Fruit fly (Drosophila melanogaster) whole organism, embryonic: ENCODE data around the gene CG9270.

Source experiments
- CG10543 ChIP-seq: fragments of 200-800 bp; sonication (Bioruptor generic); optimal IDR thresholded peaks from 3 replicates; lab custom pipeline; 2017; ENCODE audit warnings: missing biosample characterization, mild to moderate bottlenecking, missing genetic modification characterization, moderate library complexity
- CG11085 ChIP-seq: fragments of 200-800 bp; sonication (Bioruptor generic); IDR thresholded peaks from 2 replicates; pipeline ENCODE4 v1.3.6; 2022; ENCODE audit warnings: missing biosample characterization, missing genetic modification characterization
- CG12744 ChIP-seq: fragments of 200-800 bp; sonication (Bioruptor generic); optimal IDR thresholded peaks from 2 replicates; lab custom pipeline; 2016; ENCODE audit warnings: missing biosample characterization, missing genetic modification characterization
- CG12769 ChIP-seq: fragments of 200-800 bp; sonication (Bioruptor generic); optimal IDR thresholded peaks from 2 replicates; lab custom pipeline; 2019; ENCODE audit warnings: missing biosample characterization, mild to moderate bottlenecking, missing genetic modification characterization, moderate library complexity
- CG14441 ChIP-seq: fragments of 200-800 bp; sonication (Bioruptor generic); IDR thresholded peaks from 2 replicates; pipeline ENCODE4 v1.3.6; 2022; ENCODE audit warnings: missing biosample characterization, missing genetic modification characterization
- CG16813 ChIP-seq: fragments of 200-800 bp; sonication (Bioruptor generic); IDR thresholded peaks from 3 replicates; pipeline ENCODE4 v1.3.6; 2022; ENCODE audit warnings: missing biosample characterization, missing genetic modification characterization; ENCODE audit not compliant: partially characterized antibody
- CG17186 ChIP-seq: fragments of 200-800 bp; sonication (Bioruptor generic); optimal IDR thresholded peaks from 3 replicates; lab custom pipeline; 2017; ENCODE audit warnings: missing biosample characterization, missing genetic modification reagents, missing genetic modification characterization
- CG17568 ChIP-seq: fragments of 200-800 bp; sonication (Bioruptor generic); optimal IDR thresholded peaks from 2 replicates; lab custom pipeline; 2018; ENCODE audit warnings: missing biosample characterization, mild to moderate bottlenecking, missing genetic modification characterization, moderate library complexity
- CG2199 ChIP-seq: fragments of 200-800 bp; sonication (Bioruptor generic); IDR thresholded peaks from 3 replicates; pipeline ENCODE4 v1.3.6; 2022; ENCODE audit warnings: missing biosample characterization, missing genetic modification characterization
- CG31365 ChIP-seq: fragments of 200-800 bp; sonication (Bioruptor generic); optimal IDR thresholded peaks from 2 replicates; lab custom pipeline; 2018; ENCODE audit warnings: missing biosample characterization, mild to moderate bottlenecking, missing genetic modification characterization
- CG3163 ChIP-seq: fragments of 200-800 bp; sonication (Bioruptor generic); optimal IDR thresholded peaks from 3 replicates; lab custom pipeline; 2016; ENCODE audit warnings: missing biosample characterization, missing genetic modification characterization
- CG3838 ChIP-seq: fragments of 200-800 bp; sonication (Bioruptor generic); optimal IDR thresholded peaks from 3 replicates; lab custom pipeline; 2016; ENCODE audit warnings: missing biosample characterization, missing genetic modification characterization
- CG5245 ChIP-seq: fragments of 200-800 bp; sonication (Bioruptor generic); optimal IDR thresholded peaks from 3 replicates; lab custom pipeline; 2016; ENCODE audit warnings: missing biosample characterization, missing genetic modification characterization
- Camta ChIP-seq: fragments of 200-800 bp; sonication (Bioruptor generic); optimal IDR thresholded peaks from 2 replicates; lab custom pipeline; 2016; ENCODE audit warnings: missing biosample characterization, missing genetic modification characterization
- Dfd ChIP-seq, 2 experiments: fragments of >200 bp; optimal IDR thresholded peaks; 2 replicates each; lab custom pipeline; 2017; ENCODE audit warnings: missing biosample characterization in 2 of 2, missing genetic modification characterization in 2 of 2
- Drgx ChIP-seq: fragments of 200-800 bp; sonication (Bioruptor generic); IDR thresholded peaks from 2 replicates; pipeline ENCODE4 v1.3.6; 2022; ENCODE audit warnings: missing biosample characterization, missing genetic modification characterization
- Fer2 ChIP-seq: fragments of 200-800 bp; sonication (Bioruptor generic); optimal IDR thresholded peaks from 2 replicates; lab custom pipeline; 2018; ENCODE audit warnings: missing biosample characterization, mild to moderate bottlenecking, missing genetic modification characterization, moderate library complexity
- Hand ChIP-seq: fragments of 200-800 bp; sonication (Bioruptor generic); optimal IDR thresholded peaks from 2 replicates; lab custom pipeline; 2017; ENCODE audit warnings: mild to moderate bottlenecking, missing biosample characterization, missing genetic modification reagents, missing genetic modification characterization
- Hr3 ChIP-seq: fragments of 200-800 bp; sonication (Bioruptor generic); optimal IDR thresholded peaks from 3 replicates; lab custom pipeline; 2016; ENCODE audit warnings: missing biosample characterization, missing genetic modification characterization
- Hsf ChIP-seq: fragments of 200-800 bp; sonication (Bioruptor generic); optimal IDR thresholded peaks from 3 replicates; lab custom pipeline; 2016; ENCODE audit warnings: missing biosample characterization, missing genetic modification characterization
- MBD-R2 ChIP-seq: fragments of 200-800 bp; sonication (Bioruptor generic); IDR thresholded peaks from 2 replicates; pipeline ENCODE4 v1.3.6; 2022; ENCODE audit warnings: missing biosample characterization, missing genetic modification characterization
- Max ChIP-seq: fragments of 200-800 bp; sonication (Bioruptor generic); optimal IDR thresholded peaks from 2 replicates; lab custom pipeline; 2016; ENCODE audit warnings: missing biosample characterization, mild to moderate bottlenecking, missing genetic modification characterization
- Med ChIP-seq: fragments of 200-800 bp; sonication (Bioruptor generic); peaks from one replicate; lab custom pipeline; 2016; ENCODE audit warnings: missing biosample characterization, missing genetic modification characterization, mild to moderate bottlenecking, inconsistent platforms, moderate library complexity
- Optix ChIP-seq: fragments of 200-800 bp; sonication (Bioruptor generic); IDR thresholded peaks from 3 replicates; pipeline ENCODE4 v1.3.6; 2022; ENCODE audit warnings: missing biosample characterization, missing genetic modification characterization
- Side ChIP-seq: fragments of 200-800 bp; sonication (Bioruptor generic); optimal IDR thresholded peaks from 2 replicates; lab custom pipeline; 2016; ENCODE audit warnings: missing biosample characterization, missing genetic modification characterization
- ci ChIP-seq: fragments of 200-800 bp; sonication (Bioruptor generic); IDR thresholded peaks from 3 replicates; pipeline ENCODE4 v1.3.6; 2022; ENCODE audit warnings: missing biosample characterization, missing genetic modification characterization
- crol ChIP-seq: fragments of 200-800 bp; sonication (Bioruptor generic); IDR thresholded peaks from 2 replicates; pipeline ENCODE4 v1.3.6; 2022; ENCODE audit warnings: missing biosample characterization, missing genetic modification characterization
- dmrt99B ChIP-seq: fragments of 200-800 bp; sonication (Bioruptor generic); optimal IDR thresholded peaks from 2 replicates; lab custom pipeline; 2018; ENCODE audit warnings: missing biosample characterization, mild to moderate bottlenecking, missing genetic modification characterization, moderate library complexity
- dysf ChIP-seq: fragments of 200-800 bp; sonication (Bioruptor generic); IDR thresholded peaks from 3 replicates; pipeline ENCODE4 v1.3.6; 2022; ENCODE audit warnings: missing biosample characterization, missing genetic modification characterization
- hkb ChIP-seq, 2 experiments: fragments of 200-800 bp in 1 of 2; fragments of >200 bp in 1 of 2; sonication (Bioruptor generic) in 1 of 2; IDR thresholded peaks in 1 of 2; optimal IDR thresholded peaks in 1 of 2; 2 replicates each; pipeline versions ENCODE4 v1.3.6 to Lab custom; 2017 to 2022; ENCODE audit warnings: missing biosample characterization in 1 of 2, missing genetic modification characterization in 1 of 2
- ind ChIP-seq: fragments of 200-800 bp; sonication (Bioruptor generic); optimal IDR thresholded peaks from 3 replicates; lab custom pipeline; 2016; ENCODE audit warnings: missing biosample characterization, missing genetic modification characterization
- jumu ChIP-seq: fragments of 200-800 bp; sonication (Bioruptor generic); optimal IDR thresholded peaks from 3 replicates; lab custom pipeline; 2016; ENCODE audit warnings: missing biosample characterization, missing genetic modification characterization
- luna ChIP-seq: fragments of 200-800 bp; sonication (Bioruptor generic); optimal IDR thresholded peaks from 2 replicates; lab custom pipeline; 2016; ENCODE audit warnings: missing biosample characterization, missing genetic modification characterization
- mirr ChIP-seq: fragments of 200-800 bp; sonication (Bioruptor generic); optimal IDR thresholded peaks from 3 replicates; lab custom pipeline; 2018; ENCODE audit warnings: missing biosample characterization, mild to moderate bottlenecking, missing genetic modification characterization
- nmo ChIP-seq: fragments of 200-800 bp; sonication (Bioruptor generic); optimal IDR thresholded peaks from 2 replicates; lab custom pipeline; 2018; ENCODE audit warnings: missing biosample characterization, mild to moderate bottlenecking, missing genetic modification characterization, moderate library complexity
- oc ChIP-seq: fragments of 200-800 bp; sonication (Bioruptor generic); optimal IDR thresholded peaks from 2 replicates; lab custom pipeline; 2018; ENCODE audit warnings: missing biosample characterization, mild to moderate bottlenecking, missing genetic modification characterization, moderate library complexity
- pnt ChIP-seq: fragments of 200-800 bp; sonication (Bioruptor generic); optimal IDR thresholded peaks from 3 replicates; lab custom pipeline; 2016; ENCODE audit warnings: missing biosample characterization, missing genetic modification characterization
- sens ChIP-seq: fragments of 200-800 bp; sonication (Bioruptor generic); peaks from one replicate; lab custom pipeline; 2016; ENCODE audit warnings: missing biosample characterization, missing genetic modification characterization
- sisA ChIP-seq: fragments of 200-800 bp; sonication (Bioruptor generic); IDR thresholded peaks from 2 replicates; pipeline ENCODE4 v1.3.6; 2022; ENCODE audit warnings: missing biosample characterization, missing genetic modification characterization
- sr ChIP-seq: fragments of 200-800 bp; sonication (Bioruptor generic); IDR thresholded peaks from 3 replicates; pipeline ENCODE4 v1.3.6; 2022; ENCODE audit warnings: missing biosample characterization, missing genetic modification characterization
- tio ChIP-seq: fragments of 200-800 bp; sonication (Bioruptor generic); optimal IDR thresholded peaks from 2 replicates; lab custom pipeline; 2017; ENCODE audit warnings: missing biosample characterization, missing genetic modification characterization, inconsistent platforms

CG9270 gene

dm6 chr2L:20944342-20944741 is 10.4 kb upstream of the CG9270 start (continued):
- TF ChIP-seq CG10543 (GFP tag; lab: Kevin White, UChicago), result no peak
- no peak for TF ChIP-seq oc (tag; lab: Kevin White, UChicago)
- peak; percentile 60 for TF ChIP-seq dmrt99B (tag; lab: Kevin White, UChicago)
- peak; percentile 74 for TF ChIP-seq Med (GFP tag; lab: Kevin White, UChicago)
- TF ChIP-seq CG14441, result no peak
- TF ChIP-seq hkb (optimal IDR thresholded peaks at IDR 0.05; lab: Kevin White, UChicago), result no peak
- TF ChIP-seq hkb (GFP tag; IDR thresholded peaks at IDR 0.05; lab: Robert Waterston, UW), result peak; percentile 21; the same call in 1 of the 2 replicates
- TF ChIP-seq CG12769 (tag; lab: Kevin White, UChicago), result no peak
- no peak for TF ChIP-seq Dfd (GFP tag; optimal IDR thresholded peaks at IDR 0.05; lab: Kevin White, UChicago)
- TF ChIP-seq ci (GFP tag; lab: Robert Waterston, UW), result peak; percentile 70
- TF ChIP-seq sisA (GFP tag; lab: Robert Waterston, UW), result 0 out of 2 replicates have a peak, but pooled peaks have one; percentile 26
- peak; percentile 47 for TF ChIP-seq nmo
- TF ChIP-seq Hand, result no peak
- peak; percentile 29 for TF ChIP-seq Hr3 (GFP tag; lab: Kevin White, UChicago)
- no peak for TF ChIP-seq pnt (GFP tag; lab: Kevin White, UChicago)
- TF ChIP-seq Hsf (GFP tag; lab: Kevin White, UChicago), result peak; percentile 5
- no peak for TF ChIP-seq Optix
- TF ChIP-seq jumu (GFP tag; lab: Kevin White, UChicago), result no peak
- TF ChIP-seq Fer2 (tag; lab: Kevin White, UChicago), result no peak
- no peak for TF ChIP-seq luna (GFP tag; lab: Kevin White, UChicago)
- no peak for TF ChIP-seq CG17186 (GFP tag; lab: Kevin White, UChicago)
- no peak for TF ChIP-seq CG31365 (tag; lab: Kevin White, UChicago)
- TF ChIP-seq CG5245 (GFP tag; lab: Kevin White, UChicago), result no peak
- peak; percentile 44; the same call in 1 of the 3 replicates for TF ChIP-seq dysf (GFP tag; lab: Robert Waterston, UW)
- TF ChIP-seq, all 482 proteins: peak for 124

- TF ChIP-seq ci (GFP tag; lab: Robert Waterston, UW) (no peak), CG3838 (no peak), crol (GFP tag; lab: Robert Waterston, UW) (peak; percentile 3; the same call in 1 of the 2 replicates), tio (no peak), Drgx (GFP tag; lab: Robert Waterston, UW) (peak; percentile 33; the same call in 1 of the 2 replicates), mirr (no peak), ind (GFP tag; lab: Kevin White, UChicago) (no peak)
Measured at dm6 chr2L:20943148-20943547, 9.2 kb upstream of the CG9270 start.

dm6 chr2L:20942206-20942863 is 8.4 kb upstream of the CG9270 start:
- TF ChIP-seq CG12744 (GFP tag; lab: Kevin White, UChicago) (no peak), CG2199 (GFP tag; lab: Robert Waterston, UW) (no peak), CG16813 (0 out of 3 replicates have a peak, but pooled peaks have one; percentile 8), crol (GFP tag; lab: Robert Waterston, UW) (peak; percentile 80), sr (GFP tag; lab: Robert Waterston, UW) (no peak), sens (GFP tag; lab: Kevin White, UChicago) (peak; percentile 1)

- no peak for TF ChIP-seq CG11085
- no peak for TF ChIP-seq CG17568 (GFP tag; lab: Kevin White, UChicago)
- no peak for TF ChIP-seq CG16813
- TF ChIP-seq Camta (GFP tag; lab: Kevin White, UChicago), result no peak
- TF ChIP-seq Hr3 (GFP tag; lab: Kevin White, UChicago), result no peak
- no peak for TF ChIP-seq CG3163 (GFP tag; lab: Kevin White, UChicago)
- no peak for TF ChIP-seq Max (GFP tag; lab: Kevin White, UChicago)
- TF ChIP-seq Side (GFP tag; lab: Kevin White, UChicago), result no peak
- no peak for TF ChIP-seq MBD-R2 (GFP tag; lab: Robert Waterston, UW)
Measured at dm6 chr2L:20940738-20941137, 6.8 kb upstream of the CG9270 start.
